Fruit fly (Drosophila melanogaster): ENCODE measurements around the gene Sid.
A peak's percentile ranks its signal among the peaks of the same experiment; 100 is the strongest.

Sid gene

DNA sequence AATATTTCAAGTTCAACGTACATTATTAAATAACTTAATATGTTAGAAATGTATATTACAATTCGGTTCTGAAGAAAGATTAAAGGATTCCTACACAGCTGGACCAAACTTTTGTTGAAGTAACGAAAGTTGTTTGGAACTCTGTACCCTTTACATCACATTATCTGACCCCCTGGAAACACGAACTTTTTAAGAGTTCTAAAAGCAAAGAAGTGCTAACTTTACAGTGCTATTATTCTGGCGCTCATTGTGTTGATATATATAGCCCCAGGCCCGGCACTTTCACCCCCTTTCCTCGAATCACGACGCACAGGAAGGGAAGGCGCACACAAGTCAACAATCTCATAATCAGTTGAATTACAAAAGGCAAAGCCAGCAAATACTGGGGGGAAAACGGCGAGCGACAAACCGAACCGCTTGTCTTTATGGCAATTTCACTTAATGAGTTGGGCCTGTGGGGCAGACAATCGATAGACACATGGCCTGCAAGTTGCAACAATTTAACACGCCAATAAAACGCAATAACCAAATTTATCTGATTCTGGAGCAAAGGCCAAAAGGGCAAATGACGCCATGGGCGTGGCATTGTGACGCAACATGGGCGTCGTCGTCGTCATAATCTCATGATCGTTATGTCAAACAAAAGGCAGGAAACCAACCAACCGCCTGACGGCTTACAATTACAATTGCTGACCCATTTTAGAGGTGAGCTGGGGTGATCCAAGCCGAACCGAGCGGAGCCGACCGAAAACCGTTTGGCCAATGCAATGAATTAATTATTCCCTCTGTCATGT lies 41.1 kb upstream of the Sid start (continued):
- TF ChIP-seq CG11504 (tag; optimal IDR thresholded peaks at IDR 0.05) (peak; percentile 51), CG6813 (GFP tag; optimal IDR thresholded peaks at IDR 0.05) (no peak), Ravus (GFP tag; IDR thresholded peaks at IDR 0.05) (no peak), nau (GFP tag; optimal IDR thresholded peaks at IDR 0.05) (no peak), CG8765 (GFP tag; IDR thresholded peaks at IDR 0.05) (no peak), CG9437 (GFP tag; optimal IDR thresholded peaks at IDR 0.05) (peak; percentile 15), en (GFP tag; optimal IDR thresholded peaks at IDR 0.05) (no peak), Oaz (GFP tag; IDR thresholded peaks at IDR 0.05) (no peak), CG13775 (GFP tag; optimal IDR thresholded peaks at IDR 0.05) (no peak), maf-S (GFP tag; optimal IDR thresholded peaks at IDR 0.05) (no peak), Pdp1 (GFP tag; optimal IDR thresholded peaks at IDR 0.05) (peak in 1 of 2 experiments; percentile 85), MBD-R2 (GFP tag; IDR thresholded peaks at IDR 0.05) (no peak), HmgZ (tag; optimal IDR thresholded peaks at IDR 0.05) (no peak), D (optimal IDR thresholded peaks at IDR 0.05) (no peak), D (GFP tag; optimal IDR thresholded peaks at IDR 0.05) (peak; percentile 45), CG7839 (tag; optimal IDR thresholded peaks at IDR 0.05) (peak; percentile 43), ken (GFP tag; IDR thresholded peaks at IDR 0.05) (no peak), seq (GFP tag; IDR thresholded peaks at IDR 0.05) (no peak), CG3726 (GFP tag; IDR thresholded peaks at IDR 0.05) (no peak), CG13296 (GFP tag; optimal IDR thresholded peaks at IDR 0.05) (no peak), Meics (GFP tag; optimal IDR thresholded peaks at IDR 0.05) (no peak), caup (GFP tag; optimal IDR thresholded peaks at IDR 0.05; ENCODE audit: severe bottlenecking) (no peak), H2.0 (GFP tag; IDR thresholded peaks at IDR 0.05) (no peak), pita (GFP tag; optimal IDR thresholded peaks at IDR 0.05) (no peak), CG2202 (tag; optimal IDR thresholded peaks at IDR 0.05) (no peak), CG10654 (GFP tag; optimal IDR thresholded peaks at IDR 0.05) (no peak), Opbp (GFP tag; IDR thresholded peaks at IDR 0.05; ENCODE audit: partially characterized antibody) (no peak), D19B (GFP tag; optimal IDR thresholded peaks at IDR 0.05) (no peak), CG15696 (tag; optimal IDR thresholded peaks at IDR 0.05) (no peak), gfzf (GFP tag; optimal IDR thresholded peaks at IDR 0.05) (no peak), BtbVII (GFP tag; optimal IDR thresholded peaks at IDR 0.05) (no peak), hbn (GFP tag; IDR thresholded peaks at IDR 0.05; ENCODE audit: partially characterized antibody) (no peak), CG11560 (tag; IDR thresholded peaks at IDR 0.05) (0 out of 3 replicates have a peak, but pooled peaks have one; percentile 30), CG4328 (GFP tag; optimal IDR thresholded peaks at IDR 0.05) (no peak), CG17912 (GFP tag; optimal IDR thresholded peaks at IDR 0.05) (no peak), CG12104 (GFP tag; optimal IDR thresholded peaks at IDR 0.05) (no peak), CG18011 (GFP tag; optimal IDR thresholded peaks at IDR 0.05) (no peak), so (GFP tag; IDR thresholded peaks at IDR 0.05) (no peak), CG17186 (GFP tag; optimal IDR thresholded peaks at IDR 0.05) (no peak), Adf1 (GFP tag; IDR thresholded peaks at IDR 0.05) (no peak), pum (GFP tag; optimal IDR thresholded peaks at IDR 0.05) (no peak), gce (GFP tag; IDR thresholded peaks at IDR 0.05) (no peak), stc (GFP tag; IDR thresholded peaks at IDR 0.05) (no peak), exex (tag; optimal IDR thresholded peaks at IDR 0.05) (no peak), CG12659 (GFP tag; optimal IDR thresholded peaks at IDR 0.05) (no peak), chn (GFP tag; optimal IDR thresholded peaks at IDR 0.05) (no peak), CG3163 (GFP tag; optimal IDR thresholded peaks at IDR 0.05) (no peak), CG3838 (GFP tag; optimal IDR thresholded peaks at IDR 0.05) (no peak), CG4730 (GFP tag; IDR thresholded peaks at IDR 0.05) (no peak), sr (GFP tag; IDR thresholded peaks at IDR 0.05) (no peak)
